Fruit fly (Drosophila melanogaster): ENCODE measurements around the gene Naa15-16.

Naa15-16 gene

dm6 chrX:19505334-19506185, 25.8 kb downstream of the Naa15-16 start (continued):
- TF ChIP-seq Dek (tag; optimal IDR thresholded peaks at IDR 0.05), result peak; percentile 21
- peak; percentile 76 to 88 for TF ChIP-seq Trl (optimal IDR thresholded peaks at IDR 0.05)
- peak; percentile 41 for TF ChIP-seq Trl (GFP tag; optimal IDR thresholded peaks at IDR 0.05)
- TF ChIP-seq CG3407 (GFP tag; optimal IDR thresholded peaks at IDR 0.05), result no peak
- TF ChIP-seq Dp (GFP tag; optimal IDR thresholded peaks at IDR 0.05), result peak; percentile 30
- peak; percentile 69 for TF ChIP-seq row (GFP tag; IDR thresholded peaks at IDR 0.05)
- no peak for TF ChIP-seq bowl (GFP tag; IDR thresholded peaks at IDR 0.05)
- peak; percentile 89 for TF ChIP-seq CG2199 (GFP tag; IDR thresholded peaks at IDR 0.05)
- TF ChIP-seq insv (GFP tag; optimal IDR thresholded peaks at IDR 0.05), result peak in 1 of 2 experiments; percentile 63
- 0 out of 2 replicates have a peak, but pooled peaks have one; percentile 49 for TF ChIP-seq rib (GFP tag; IDR thresholded peaks at IDR 0.05)
- TF ChIP-seq jumu (GFP tag; optimal IDR thresholded peaks at IDR 0.05), result no peak
- TF ChIP-seq grn (GFP tag; optimal IDR thresholded peaks at IDR 0.05), result peak; percentile 29
- TF ChIP-seq zen2 (GFP tag; IDR thresholded peaks at IDR 0.05; ENCODE audit: partially characterized antibody), result peak; percentile 83
- TF ChIP-seq CG13424 (tag; optimal IDR thresholded peaks at IDR 0.05), result peak; percentile 3
- peak; percentile 99 for TF ChIP-seq sr (GFP tag; IDR thresholded peaks at IDR 0.05)
- TF ChIP-seq lmd (GFP tag; IDR thresholded peaks at IDR 0.05), result peak; percentile 31; the same call in 1 of the 2 replicates
- peak; percentile 50 for TF ChIP-seq CG10543 (GFP tag; optimal IDR thresholded peaks at IDR 0.05)
- TF ChIP-seq Gug (GFP tag; IDR thresholded peaks at IDR 0.05), result peak; percentile 13; the same call in 1 of the 4 replicates
- peak; percentile 48 for TF ChIP-seq zfh2 (GFP tag; optimal IDR thresholded peaks at IDR 0.05)
- TF ChIP-seq CG7556 (GFP tag; optimal IDR thresholded peaks at IDR 0.05), result peak; percentile 14
- TF ChIP-seq CG11247 (GFP tag; IDR thresholded peaks at IDR 0.05), result no peak
- no peak for TF ChIP-seq sens-2 (GFP tag; IDR thresholded peaks at IDR 0.05)
- TF ChIP-seq Mad (GFP tag; optimal IDR thresholded peaks at IDR 0.05), result peak; percentile 7
- peak; percentile 39 for TF ChIP-seq CG8924 (tag; optimal IDR thresholded peaks at IDR 0.05)
- TF ChIP-seq hbn (GFP tag; IDR thresholded peaks at IDR 0.05; ENCODE audit: partially characterized antibody), result peak; percentile 72
- no peak for TF ChIP-seq CG4360 (GFP tag; IDR thresholded peaks at IDR 0.05)
- peak; percentile 59 for TF ChIP-seq CG34376 (GFP tag; optimal IDR thresholded peaks at IDR 0.05)

DNA sequence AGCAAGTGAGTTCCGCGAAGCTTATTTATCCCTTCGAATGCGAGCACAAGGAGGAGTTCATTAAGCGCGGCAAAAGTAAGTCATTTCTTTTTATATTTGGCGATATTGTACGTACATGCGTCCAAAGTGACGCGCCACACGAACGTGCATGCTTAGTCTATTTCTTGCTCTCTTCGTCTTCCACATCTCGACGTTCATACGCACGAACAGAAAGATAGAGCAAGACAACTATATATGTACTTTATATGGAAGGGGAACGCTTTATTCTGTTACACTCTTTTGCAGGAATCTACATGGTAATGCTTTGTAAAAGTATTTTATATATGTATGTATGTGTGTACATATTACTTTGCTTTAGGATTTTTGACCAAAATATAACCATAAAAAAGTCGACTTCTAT, 30.4 kb downstream of the Naa15-16 start:
- TF ChIP-seq p53 (GFP tag; optimal IDR thresholded peaks at IDR 0.05), result peak; percentile 96
- TF ChIP-seq CG10431 (GFP tag; optimal IDR thresholded peaks at IDR 0.05), result peak; percentile 96
- TF ChIP-seq CG18262 (tag; optimal IDR thresholded peaks at IDR 0.05), result no peak
- TF ChIP-seq CG10321 (GFP tag; IDR thresholded peaks at IDR 0.05), result peak; percentile 85
- peak; percentile 4 for TF ChIP-seq cg (GFP tag; optimal IDR thresholded peaks at IDR 0.05)
- TF ChIP-seq corto (GFP tag; optimal IDR thresholded peaks at IDR 0.05), result no peak

DNA sequence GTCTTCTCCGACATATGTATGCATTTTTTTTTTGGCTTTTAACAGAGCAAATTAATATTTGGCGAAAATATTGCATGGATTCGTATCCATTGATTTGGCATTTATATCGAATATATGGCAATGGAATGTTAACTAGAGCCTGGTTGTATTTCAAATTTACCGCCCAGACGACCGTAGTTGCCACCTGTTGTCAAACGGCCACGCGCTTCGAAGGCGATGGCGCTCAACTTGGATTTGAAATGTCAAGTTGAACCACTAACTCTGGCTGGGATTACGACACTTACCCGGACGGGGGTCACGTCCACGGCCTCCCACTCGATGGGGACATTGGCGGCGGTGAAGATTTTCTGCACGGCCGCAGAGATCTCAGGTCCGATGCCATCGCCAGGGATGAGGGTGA, 40.6 kb downstream of the Naa15-16 start:
- TF ChIP-seq NfI (GFP tag; optimal IDR thresholded peaks at IDR 0.05) (no peak), tna (GFP tag; IDR thresholded peaks at IDR 0.05; ENCODE audit: partially characterized antibody) (no peak), CG6791 (GFP tag; IDR thresholded peaks at IDR 0.05; ENCODE audit: partially characterized antibody) (no peak), CG12391 (tag; optimal IDR thresholded peaks at IDR 0.05) (no peak), E2f2 (GFP tag; IDR thresholded peaks at IDR 0.05) (peak; percentile 88), CG2116 (GFP tag; optimal IDR thresholded peaks at IDR 0.05) (peak; percentile 50), CG4360 (GFP tag; IDR thresholded peaks at IDR 0.05) (no peak), Dp (GFP tag; optimal IDR thresholded peaks at IDR 0.05) (peak; percentile 81), hbn (GFP tag; IDR thresholded peaks at IDR 0.05; ENCODE audit: partially characterized antibody) (peak; percentile 19; the same call in 1 of the 2 replicates), pho (GFP tag; optimal IDR thresholded peaks at IDR 0.05) (no peak), CG15514 (GFP tag; optimal IDR thresholded peaks at IDR 0.05) (no peak), pzg (GFP tag; optimal IDR thresholded peaks at IDR 0.05) (peak; percentile 14), Dref (GFP tag; IDR thresholded peaks at IDR 0.05) (0 out of 2 replicates have a peak, but pooled peaks have one; percentile 24), CTCF (GFP tag; optimal IDR thresholded peaks at IDR 0.05) (peak; percentile 58)

All from whole organism, embryonic.